Fruit fly (Drosophila melanogaster) whole organism, embryonic: ENCODE results near the gene CG15480.

Source experiments
- Atf-2 ChIP-seq: fragments of 200-800 bp; sonication (Bioruptor generic); optimal IDR thresholded peaks from 2 replicates; lab custom pipeline; 2016; ENCODE audit warnings: missing biosample characterization, missing genetic modification characterization
- Bgb ChIP-seq: fragments of 200-800 bp; sonication (Bioruptor generic); IDR thresholded peaks from 2 replicates; pipeline ENCODE4 v1.3.6; 2022; ENCODE audit warnings: missing biosample characterization, missing genetic modification characterization; ENCODE audit not compliant: partially characterized antibody
- CG10654 ChIP-seq: fragments of 200-800 bp; sonication (Bioruptor generic); optimal IDR thresholded peaks from 2 replicates; lab custom pipeline; 2016; ENCODE audit warnings: missing biosample characterization, missing genetic modification characterization
- CG12659 ChIP-seq: fragments of 200-800 bp; sonication (Bioruptor generic); optimal IDR thresholded peaks from 3 replicates; lab custom pipeline; 2017; ENCODE audit warnings: mild to moderate bottlenecking, missing biosample characterization, missing genetic modification reagents, missing genetic modification characterization
- CG13296 ChIP-seq: fragments of 200-800 bp; sonication (Bioruptor generic); optimal IDR thresholded peaks from 3 replicates; lab custom pipeline; 2018; ENCODE audit warnings: missing biosample characterization, mild to moderate bottlenecking, missing genetic modification characterization
- CG15696 ChIP-seq: fragments of 200-800 bp; sonication (Bioruptor generic); optimal IDR thresholded peaks from 2 replicates; lab custom pipeline; 2019; ENCODE audit warnings: missing biosample characterization, mild to moderate bottlenecking, missing genetic modification characterization, moderate library complexity
- CG1603 ChIP-seq: fragments of 200-800 bp; sonication (Bioruptor generic); optimal IDR thresholded peaks from 2 replicates; lab custom pipeline; 2019; ENCODE audit warnings: missing biosample characterization, mild to moderate bottlenecking, missing genetic modification characterization, moderate library complexity
- CG1647 ChIP-seq: fragments of 200-800 bp; sonication (Bioruptor generic); optimal IDR thresholded peaks from 3 replicates; lab custom pipeline; 2016; ENCODE audit warnings: missing biosample characterization, missing genetic modification characterization
- CG17361 ChIP-seq: fragments of 200-800 bp; sonication (Bioruptor generic); IDR thresholded peaks from 3 replicates; pipeline ENCODE4 v1.3.6; 2022; ENCODE audit warnings: missing biosample characterization, missing genetic modification characterization
- CG1792 ChIP-seq: fragments of 200-800 bp; sonication (Bioruptor generic); optimal IDR thresholded peaks from 2 replicates; lab custom pipeline; 2016; ENCODE audit warnings: missing biosample characterization, missing genetic modification characterization
- CG2199 ChIP-seq: fragments of 200-800 bp; sonication (Bioruptor generic); IDR thresholded peaks from 3 replicates; pipeline ENCODE4 v1.3.6; 2022; ENCODE audit warnings: missing biosample characterization, missing genetic modification characterization
- CG31224 ChIP-seq: fragments of 200-800 bp; sonication (Bioruptor generic); IDR thresholded peaks from 2 replicates; pipeline ENCODE4 v1.3.6; 2022; ENCODE audit warnings: missing biosample characterization, missing genetic modification characterization
- CG31441 ChIP-seq: fragments of 200-800 bp; sonication (Bioruptor generic); IDR thresholded peaks from 2 replicates; pipeline ENCODE4 v1.3.6; 2022; ENCODE audit warnings: missing biosample characterization, missing genetic modification characterization
- CG42726 ChIP-seq: fragments of 200-800 bp; sonication (Bioruptor generic); IDR thresholded peaks from 2 replicates; pipeline ENCODE4 v1.3.6; 2022; ENCODE audit warnings: missing biosample characterization, missing genetic modification characterization; ENCODE audit not compliant: partially characterized antibody
- CG5245 ChIP-seq: fragments of 200-800 bp; sonication (Bioruptor generic); optimal IDR thresholded peaks from 3 replicates; lab custom pipeline; 2016; ENCODE audit warnings: missing biosample characterization, missing genetic modification characterization
- CG6791 ChIP-seq: fragments of 200-800 bp; sonication (Bioruptor generic); IDR thresholded peaks from 3 replicates; pipeline ENCODE4 v1.3.6; 2022; ENCODE audit warnings: missing biosample characterization, missing genetic modification characterization; ENCODE audit not compliant: partially characterized antibody
- CG9876 ChIP-seq: fragments of 200-800 bp; sonication (Bioruptor generic); optimal IDR thresholded peaks from 2 replicates; lab custom pipeline; 2016; ENCODE audit warnings: missing biosample characterization, missing genetic modification characterization
- Chrac-16 ChIP-seq: fragments of 200-800 bp; sonication (Bioruptor generic); optimal IDR thresholded peaks from 3 replicates; lab custom pipeline; 2016; ENCODE audit warnings: missing biosample characterization, missing genetic modification characterization
- D19A ChIP-seq: fragments of 200-800 bp; optimal IDR thresholded peaks from 3 replicates; lab custom pipeline; 2019; ENCODE audit warnings: missing biosample characterization, mild to moderate bottlenecking, missing genetic modification characterization, moderate library complexity
- E2f2 ChIP-seq: fragments of 200-800 bp; sonication (Bioruptor generic); IDR thresholded peaks from 2 replicates; pipeline ENCODE4 v1.3.6; 2022; ENCODE audit warnings: missing biosample characterization, missing genetic modification characterization
- ERR ChIP-seq: fragments of 200-800 bp; sonication (Bioruptor generic); optimal IDR thresholded peaks from 2 replicates; lab custom pipeline; 2016; ENCODE audit warnings: missing biosample characterization, missing genetic modification characterization
- Eip74EF ChIP-seq, 2 experiments: fragments of 200-800 bp in 1 of 2; fragments of >200 bp in 1 of 2; sonication (Bioruptor generic) in 1 of 2; optimal IDR thresholded peaks; 2 replicates each; lab custom pipeline; 2017 to 2019; ENCODE audit warnings: missing biosample characterization in 2 of 2, missing genetic modification characterization in 2 of 2, mild to moderate bottlenecking in 1 of 2, moderate library complexity in 1 of 2
- Gug ChIP-seq: fragments of 200-800 bp; sonication (Bioruptor generic); IDR thresholded peaks from 4 replicates; pipeline ENCODE4 v1.3.6; 2022; ENCODE audit warnings: missing biosample characterization, missing genetic modification characterization
- H15 ChIP-seq: fragments of 200-800 bp; sonication (Bioruptor generic); IDR thresholded peaks from 3 replicates; pipeline ENCODE4 v1.3.6; 2022; ENCODE audit warnings: missing biosample characterization, missing genetic modification characterization
- HLH54F ChIP-seq: fragments of 200-800 bp; sonication (Bioruptor generic); optimal IDR thresholded peaks from 3 replicates; lab custom pipeline; 2016; ENCODE audit warnings: missing biosample characterization, missing genetic modification characterization
- Max ChIP-seq: fragments of 200-800 bp; sonication (Bioruptor generic); optimal IDR thresholded peaks from 2 replicates; lab custom pipeline; 2016; ENCODE audit warnings: missing biosample characterization, mild to moderate bottlenecking, missing genetic modification characterization
- NC2α ChIP-seq: fragments of 200-800 bp; sonication (Bioruptor generic); optimal IDR thresholded peaks from 2 replicates; lab custom pipeline; 2016; ENCODE audit warnings: missing biosample characterization, missing genetic modification characterization
- NC2β ChIP-seq: fragments of 200-800 bp; sonication (Bioruptor generic); optimal IDR thresholded peaks from 2 replicates; lab custom pipeline; 2016; ENCODE audit warnings: missing biosample characterization, missing genetic modification characterization
- Ssrp ChIP-seq: fragments of 200-800 bp; sonication (Bioruptor generic); optimal IDR thresholded peaks from 2 replicates; lab custom pipeline; 2018; ENCODE audit warnings: missing biosample characterization, mild to moderate bottlenecking, missing genetic modification characterization, moderate library complexity
- Xrp1 ChIP-seq: fragments of 200-800 bp; sonication (Bioruptor generic); IDR thresholded peaks from 2 replicates; pipeline ENCODE4 v1.3.6; 2022; ENCODE audit warnings: missing biosample characterization, missing genetic modification characterization
- abd-A ChIP-seq: fragments of 200-800 bp; sonication (Bioruptor generic); optimal IDR thresholded peaks from 3 replicates; lab custom pipeline; 2019; ENCODE audit warnings: missing biosample characterization, mild to moderate bottlenecking, missing genetic modification characterization, moderate library complexity
- chif ChIP-seq, 2 experiments: fragments of 200-800 bp; sonication (Bioruptor generic); optimal IDR thresholded peaks; 3 replicates each; lab custom pipeline; 2016; ENCODE audit warnings: missing biosample characterization in 2 of 2, missing genetic modification characterization in 2 of 2
- cwo ChIP-seq: fragments of 200-800 bp; sonication (Bioruptor generic); optimal IDR thresholded peaks from 3 replicates; lab custom pipeline; 2017; ENCODE audit warnings: missing biosample characterization, missing genetic modification characterization, mild to moderate bottlenecking, moderate library complexity, missing genetic modification reagents
- dati ChIP-seq: fragments of 200-800 bp; sonication (Bioruptor generic); IDR thresholded peaks from 2 replicates; pipeline ENCODE4 v1.3.6; 2022; ENCODE audit warnings: missing biosample characterization, missing genetic modification characterization
- dmrt11E ChIP-seq: fragments of 200-800 bp; sonication (Bioruptor generic); optimal IDR thresholded peaks from 3 replicates; lab custom pipeline; 2018; ENCODE audit warnings: missing biosample characterization, mild to moderate bottlenecking, missing genetic modification characterization, moderate library complexity
- dmrt99B ChIP-seq: fragments of 200-800 bp; sonication (Bioruptor generic); optimal IDR thresholded peaks from 2 replicates; lab custom pipeline; 2018; ENCODE audit warnings: missing biosample characterization, mild to moderate bottlenecking, missing genetic modification characterization, moderate library complexity
- ewg ChIP-seq: fragments of 200-800 bp; sonication (Bioruptor generic); optimal IDR thresholded peaks from 3 replicates; lab custom pipeline; 2017; ENCODE audit warnings: mild to moderate bottlenecking, missing biosample characterization, missing genetic modification reagents, missing genetic modification characterization
- gro ChIP-seq: fragments of 200-800 bp; sonication (Bioruptor generic); optimal IDR thresholded peaks from 2 replicates; lab custom pipeline; 2016; ENCODE audit warnings: missing biosample characterization, missing genetic modification characterization
- her ChIP-seq: fragments of 200-800 bp; sonication (Bioruptor generic); optimal IDR thresholded peaks from 2 replicates; lab custom pipeline; 2016; ENCODE audit warnings: missing biosample characterization, missing genetic modification characterization
- knrl ChIP-seq: fragments of 200-800 bp; sonication (Bioruptor generic); IDR thresholded peaks from 3 replicates; pipeline ENCODE4 v1.3.6; 2022; ENCODE audit warnings: missing biosample characterization, missing genetic modification characterization; ENCODE audit not compliant: partially characterized antibody
- lilli ChIP-seq: fragments of 200-800 bp; sonication (Bioruptor generic); optimal IDR thresholded peaks from 3 replicates; lab custom pipeline; 2016; ENCODE audit warnings: missing biosample characterization, missing genetic modification characterization
- mld ChIP-seq: fragments of 200-800 bp; sonication (Bioruptor generic); IDR thresholded peaks from 3 replicates; pipeline ENCODE4 v1.3.6; 2022; ENCODE audit warnings: missing biosample characterization, missing genetic modification characterization; ENCODE audit not compliant: partially characterized antibody
- nerfin-1 ChIP-seq: fragments of 200-800 bp; sonication (Bioruptor generic); optimal IDR thresholded peaks from 3 replicates; lab custom pipeline; 2019; ENCODE audit warnings: missing biosample characterization, mild to moderate bottlenecking, missing genetic modification characterization, moderate library complexity
- pnt ChIP-seq: fragments of 200-800 bp; sonication (Bioruptor generic); optimal IDR thresholded peaks from 3 replicates; lab custom pipeline; 2016; ENCODE audit warnings: missing biosample characterization, missing genetic modification characterization
- pzg ChIP-seq: fragments of 200-800 bp; sonication (Bioruptor generic); optimal IDR thresholded peaks from 3 replicates; lab custom pipeline; 2018; ENCODE audit warnings: missing biosample characterization, mild to moderate bottlenecking, missing genetic modification characterization, moderate library complexity
- repo ChIP-seq: fragments of 200-800 bp; sonication (Bioruptor generic); optimal IDR thresholded peaks from 2 replicates; lab custom pipeline; 2016; ENCODE audit warnings: missing biosample characterization, missing genetic modification characterization
- scrt ChIP-seq: fragments of 200-800 bp; sonication (Bioruptor generic); optimal IDR thresholded peaks from 2 replicates; lab custom pipeline; 2018; ENCODE audit warnings: missing biosample characterization, mild to moderate bottlenecking, missing genetic modification characterization, moderate library complexity
- shn ChIP-seq: fragments of 200-800 bp; sonication (Bioruptor generic); optimal IDR thresholded peaks from 3 replicates; lab custom pipeline; 2016; ENCODE audit warnings: missing biosample characterization, missing genetic modification characterization
- so ChIP-seq: fragments of 200-800 bp; sonication (Bioruptor generic); IDR thresholded peaks from 3 replicates; pipeline ENCODE4 v1.3.6; 2022; ENCODE audit warnings: missing biosample characterization, missing genetic modification characterization

The CG15480 gene

dm6 chr2L:13215640-13216129, 9.4 kb downstream of the CG15480 start (continued):
- peak; percentile 65 for TF ChIP-seq dmrt99B (tag; lab: Kevin White, UChicago)
- TF ChIP-seq mld (GFP tag; lab: Robert Waterston, UW), result peak; percentile 69; the same call in 2 of the 3 replicates
- peak; percentile 21 for TF ChIP-seq D19A (tag; lab: Kevin White, UChicago)
- TF ChIP-seq Max (GFP tag; lab: Kevin White, UChicago), result peak; percentile 56
- TF ChIP-seq scrt, result peak; percentile 39
- peak; percentile 9 for TF ChIP-seq Atf-2 (GFP tag; lab: Kevin White, UChicago)
- TF ChIP-seq CG15696, result peak; percentile 73
- 0 out of 3 replicates have a peak, but pooled peaks have one; percentile 63 for TF ChIP-seq CG6791 (GFP tag; lab: Robert Waterston, UW)
- peak; percentile 76 for TF ChIP-seq ERR (GFP tag; lab: Kevin White, UChicago)
- peak; percentile 84 for TF ChIP-seq gro
- peak; percentile 59 for TF ChIP-seq lilli (GFP tag; lab: Kevin White, UChicago)
- TF ChIP-seq abd-A, result peak; percentile 76
- peak; percentile 27 for TF ChIP-seq dmrt11E (tag; lab: Kevin White, UChicago)
- peak; percentile 28 for TF ChIP-seq nerfin-1 (tag; lab: Kevin White, UChicago)
- TF ChIP-seq CG13296 (GFP tag; lab: Kevin White, UChicago), result peak; percentile 25
- peak in 1 of 2 experiments; percentile 35 for TF ChIP-seq Eip74EF (GFP tag; optimal IDR thresholded peaks at IDR 0.05; lab: Kevin White, UChicago)
- peak; percentile 40; the same call in 1 of the 2 replicates for TF ChIP-seq E2f2 (GFP tag; lab: Robert Waterston, UW)
- peak; percentile 38 for TF ChIP-seq ewg (GFP tag; lab: Kevin White, UChicago)
- peak; percentile 3 for TF ChIP-seq pzg
- peak; percentile 68 for TF ChIP-seq HLH54F (GFP tag; lab: Kevin White, UChicago)
- peak; percentile 55; the same call in 1 of the 3 replicates for TF ChIP-seq H15 (GFP tag; lab: Robert Waterston, UW)
- peak; percentile 2 for TF ChIP-seq pnt (GFP tag; lab: Kevin White, UChicago)
- TF ChIP-seq Bgb (GFP tag; lab: Robert Waterston, UW), result peak; percentile 73
- peak; percentile 2 for TF ChIP-seq Ssrp (tag; lab: Kevin White, UChicago)
- TF ChIP-seq NC2β (GFP tag; lab: Kevin White, UChicago), result peak; percentile 69
- peak; percentile 46 for TF ChIP-seq CG1603 (tag; lab: Kevin White, UChicago)
- peak; percentile 41 for TF ChIP-seq CG12659 (GFP tag; lab: Kevin White, UChicago)
- TF ChIP-seq knrl (GFP tag; lab: Robert Waterston, UW), result peak; percentile 78; the same call in 2 of the 3 replicates
- peak; percentile 86 for TF ChIP-seq CG2199
- peak; percentile 20 for TF ChIP-seq CG10654 (GFP tag; lab: Kevin White, UChicago)
- TF ChIP-seq NC2α (GFP tag; lab: Kevin White, UChicago), result peak; percentile 53
- TF ChIP-seq cwo (GFP tag; lab: Kevin White, UChicago), result peak; percentile 52
- TF ChIP-seq CG17361 (GFP tag; lab: Robert Waterston, UW), result peak; percentile 52; the same call in 1 of the 3 replicates
- peak; percentile 37 for TF ChIP-seq CG5245 (GFP tag; lab: Kevin White, UChicago)
- peak; percentile 72 for TF ChIP-seq Xrp1 (GFP tag; lab: Robert Waterston, UW)
- TF ChIP-seq dati (GFP tag; lab: Robert Waterston, UW), result peak; percentile 31; the same call in 1 of the 2 replicates
- peak; percentile 80 for TF ChIP-seq CG42726 (GFP tag; lab: Robert Waterston, UW)
- TF ChIP-seq CG9876 (GFP tag; lab: Kevin White, UChicago), result peak; percentile 23
- peak; percentile 73 for TF ChIP-seq repo (GFP tag; lab: Kevin White, UChicago)
- peak; percentile 62; the same call in 1 of the 3 replicates for TF ChIP-seq so (GFP tag; lab: Robert Waterston, UW)
- TF ChIP-seq her (GFP tag; lab: Kevin White, UChicago), result peak; percentile 73
- TF ChIP-seq CG31441 (GFP tag; lab: Robert Waterston, UW), result peak; percentile 53; the same call in 1 of the 2 replicates
- peak; percentile 49; the same call in 2 of the 4 replicates for TF ChIP-seq Gug (GFP tag; lab: Robert Waterston, UW)
- peak; percentile 44 for TF ChIP-seq shn
- TF ChIP-seq chif (GFP tag; optimal IDR thresholded peaks at IDR 0.05; lab: Kevin White, UChicago), result peak in 1 of 2 experiments; percentile 52
- peak; percentile 58 for TF ChIP-seq CG1792 (GFP tag; lab: Kevin White, UChicago)
- TF ChIP-seq Chrac-16 (GFP tag; lab: Kevin White, UChicago), result peak; percentile 13
- peak; percentile 74 for TF ChIP-seq CG1647 (GFP tag; lab: Kevin White, UChicago)
- TF ChIP-seq CG31224 (GFP tag; lab: Robert Waterston, UW), result peak; percentile 33; the same call in 1 of the 2 replicates
